Worm (Caenorhabditis elegans): Measurements from ENCODE around the gene egl-27.

egl-27 gene

ce11 chrII:6822347-6822746 is 12.5 kb upstream of the egl-27 start:
- TF ChIP-seq snpc-4 (tag; optimal IDR thresholded peaks at IDR 0.05): no peak
- TF ChIP-seq vab-7 (GFP tag; IDR thresholded peaks at IDR 0.05): no peak
- no peak for TF ChIP-seq lin-13 (GFP tag; optimal IDR thresholded peaks at IDR 0.05)
- TF ChIP-seq daf-19 (GFP tag; conservative IDR thresholded peaks at IDR 0.05): no peak
- no peak for TF ChIP-seq arid-1 (GFP tag; conservative IDR thresholded peaks at IDR 0.05)
- TF ChIP-seq saeg-2 (GFP tag; IDR thresholded peaks at IDR 0.05): no peak
- TF ChIP-seq D1046.2 (GFP tag; IDR thresholded peaks at IDR 0.05): no peak
- no peak for TF ChIP-seq lin-39 (tag; optimal IDR thresholded peaks at IDR 0.05)
- no peak for TF ChIP-seq lin-15B (tag; optimal IDR thresholded peaks at IDR 0.05)
- TF ChIP-seq lin-1 (GFP tag; IDR thresholded peaks at IDR 0.05): no peak
- TF ChIP-seq F26F4.8 (GFP tag; conservative IDR thresholded peaks at IDR 0.05): no peak
- TF ChIP-seq snpc-1.2 (GFP tag; IDR thresholded peaks at IDR 0.05): no peak
- TF ChIP-seq lir-3 (tag; optimal IDR thresholded peaks at IDR 0.05): no peak
- peak in 1 of 2 experiments; percentile 99 for TF ChIP-seq unc-62 (GFP tag; optimal IDR thresholded peaks at IDR 0.05 in 1 of 2)
- TF ChIP-seq unc-62 (tag; optimal IDR thresholded peaks at IDR 0.05): no peak
- no peak for TF ChIP-seq daf-8 (GFP tag; IDR thresholded peaks at IDR 0.05)
- TF ChIP-seq nhr-25 (tag; optimal IDR thresholded peaks at IDR 0.05; ENCODE audit: borderline replicate concordance, insufficient read depth): no peak
- no peak for TF ChIP-seq egl-43 (GFP tag; IDR thresholded peaks at IDR 0.05)
- no peak for TF ChIP-seq ZK337.2 (GFP tag; IDR thresholded peaks at IDR 0.05)
- TF ChIP-seq tra-1 (GFP tag; IDR thresholded peaks at IDR 0.05): peak; percentile 94
- no peak for TF ChIP-seq dmd-8 (GFP tag; IDR thresholded peaks at IDR 0.05)
- TF ChIP-seq Y105C5A.15 (GFP tag; IDR thresholded peaks at IDR 0.05): no peak
- no peak for TF ChIP-seq F44E2.7 (GFP tag; IDR thresholded peaks at IDR 0.05)
- no peak for TF ChIP-seq T26A8.4 (GFP tag; IDR thresholded peaks at IDR 0.05)
- TF ChIP-seq mes-2 (tag; optimal IDR thresholded peaks at IDR 0.05; ENCODE audit: poor library complexity, severe bottlenecking): peak; percentile 46
- no peak for TF ChIP-seq nhr-77 (tag; optimal IDR thresholded peaks at IDR 0.05)
- peak; percentile 60; the same call in 1 of the 2 replicates for TF ChIP-seq ceh-20 (GFP tag; IDR thresholded peaks at IDR 0.05)
- no peak for TF ChIP-seq attf-4 (tag; optimal IDR thresholded peaks at IDR 0.05)
- peak; percentile 61 for TF ChIP-seq mep-1 (tag; optimal IDR thresholded peaks at IDR 0.05)
- TF ChIP-seq unc-39 (tag; optimal IDR thresholded peaks at IDR 0.05): no peak
- TF ChIP-seq dve-1 (tag; optimal IDR thresholded peaks at IDR 0.05; ENCODE audit: insufficient read depth): peak; percentile 71
- no peak for TF ChIP-seq unc-130 (GFP tag; optimal IDR thresholded peaks at IDR 0.05)
- TF ChIP-seq set-16 (GFP tag; IDR thresholded peaks at IDR 0.05): no peak
- no peak for TF ChIP-seq skn-1 (tag; optimal IDR thresholded peaks at IDR 0.05)
- no peak for TF ChIP-seq nhr-41 (GFP tag; IDR thresholded peaks at IDR 0.05)
- TF ChIP-seq zag-1 (tag; optimal IDR thresholded peaks at IDR 0.05): no peak
- TF ChIP-seq F10B5.3 (tag; optimal IDR thresholded peaks at IDR 0.05): no peak
- no peak for TF ChIP-seq pha-4 (GFP tag; IDR thresholded peaks at IDR 0.05)
- TF ChIP-seq pha-4 (tag; optimal IDR thresholded peaks at IDR 0.05): no peak
- no peak for TF ChIP-seq lin-29 (GFP tag; IDR thresholded peaks at IDR 0.05)
- TF ChIP-seq gei-8 (GFP tag; optimal IDR thresholded peaks at IDR 0.05): peak; percentile 13
- no peak for TF ChIP-seq ceh-82 (tag; optimal IDR thresholded peaks at IDR 0.05)
- no peak for TF ChIP-seq egl-27 (tag; optimal IDR thresholded peaks at IDR 0.05)
- TF ChIP-seq pqm-1 (tag; optimal IDR thresholded peaks at IDR 0.05): peak; percentile 80
- no peak for TF ChIP-seq rbr-2 (tag; optimal IDR thresholded peaks at IDR 0.05)
- TF ChIP-seq fkh-10 (GFP tag; optimal IDR thresholded peaks at IDR 0.05): no peak
- no peak for TF ChIP-seq ztf-11 (tag; optimal IDR thresholded peaks at IDR 0.05)
- no peak for TF ChIP-seq Y48G9A.11 (GFP tag; IDR thresholded peaks at IDR 0.05)
- TF ChIP-seq ceh-32 (tag; optimal IDR thresholded peaks at IDR 0.05; ENCODE audit: poor library complexity): no peak
- TF ChIP-seq ama-1 (optimal IDR thresholded peaks at IDR 0.05): no peak
- TF ChIP-seq zfp-2 (tag; optimal IDR thresholded peaks at IDR 0.05): no peak
- TF ChIP-seq lim-7 (GFP tag; IDR thresholded peaks at IDR 0.05): no peak
- TF ChIP-seq lsy-2 (tag; optimal IDR thresholded peaks at IDR 0.05): peak; percentile 58 to 64

Measured in whole organism, L4 larva.